Fruit fly (Drosophila melanogaster): Measurements from ENCODE around the gene Rcd7.

Gene Rcd7

dm6 chr3L:19590422-19590821 is 45.5 kb downstream of the Rcd7 start, which contains the start of gene CG14100 (continued):
- TF ChIP-seq run (tag; optimal IDR thresholded peaks at IDR 0.05): peak; percentile 100
- TF ChIP-seq eyg (GFP tag; optimal IDR thresholded peaks at IDR 0.05): peak; percentile 100
- peak; percentile 100 for TF ChIP-seq Spps (tag; optimal IDR thresholded peaks at IDR 0.05)
- TF ChIP-seq ems (GFP tag; optimal IDR thresholded peaks at IDR 0.05): peak; percentile 100
- peak; percentile 99 for TF ChIP-seq CG6254 (GFP tag; optimal IDR thresholded peaks at IDR 0.05)
- peak; percentile 100 for TF ChIP-seq CG43689 (GFP tag; IDR thresholded peaks at IDR 0.05)
- peak; percentile 95 for TF ChIP-seq CG18011 (GFP tag; optimal IDR thresholded peaks at IDR 0.05)
- peak; percentile 100 for TF ChIP-seq CG13296 (GFP tag; optimal IDR thresholded peaks at IDR 0.05)
- peak in 1 of 3 experiments; percentile 100 for TF ChIP-seq lola (GFP tag; optimal IDR thresholded peaks at IDR 0.05)
- peak; percentile 100 for TF ChIP-seq Hmr (GFP tag; optimal IDR thresholded peaks at IDR 0.05)
- TF ChIP-seq CG18599 (GFP tag; optimal IDR thresholded peaks at IDR 0.05): peak; percentile 100
- peak; percentile 100 for TF ChIP-seq Aef1 (GFP tag; IDR thresholded peaks at IDR 0.05)
- TF ChIP-seq trem (tag; optimal IDR thresholded peaks at IDR 0.05): peak; percentile 97
- TF ChIP-seq CG17328 (GFP tag; IDR thresholded peaks at IDR 0.05): peak; percentile 100
- peak; percentile 100 for TF ChIP-seq Six4 (GFP tag; optimal IDR thresholded peaks at IDR 0.05)
- TF ChIP-seq HmgD (GFP tag; optimal IDR thresholded peaks at IDR 0.05): peak; percentile 100
- peak; percentile 100 for TF ChIP-seq CG10565 (GFP tag; optimal IDR thresholded peaks at IDR 0.05)
- TF ChIP-seq sim (GFP tag; IDR thresholded peaks at IDR 0.05): peak; percentile 100
- TF ChIP-seq CG14965 (GFP tag; optimal IDR thresholded peaks at IDR 0.05; ENCODE audit: borderline replicate concordance): peak; percentile 96
- TF ChIP-seq pan (optimal IDR thresholded peaks at IDR 0.05): no peak
- TF ChIP-seq pan (GFP tag; optimal IDR thresholded peaks at IDR 0.05 in 1 of 2, IDR thresholded peaks at IDR 0.05 in 1 of 2): peak in 1 of 2 experiments; percentile 100
- TF ChIP-seq CG8478 (optimal IDR thresholded peaks at IDR 0.05): no peak
- peak; percentile 100 for TF ChIP-seq CG33213 (GFP tag; optimal IDR thresholded peaks at IDR 0.05)
- peak; percentile 100 for TF ChIP-seq E2f1 (GFP tag; IDR thresholded peaks at IDR 0.05)
- peak; percentile 100 for TF ChIP-seq tup (GFP tag; optimal IDR thresholded peaks at IDR 0.05)
- TF ChIP-seq CG7271 (tag; optimal IDR thresholded peaks at IDR 0.05): peak; percentile 100
- TF ChIP-seq CG12155 (GFP tag; optimal IDR thresholded peaks at IDR 0.05): peak; percentile 100
- peak; percentile 52 for TF ChIP-seq HLHmδ (GFP tag; optimal IDR thresholded peaks at IDR 0.05)
- TF ChIP-seq crc (GFP tag; optimal IDR thresholded peaks at IDR 0.05): peak; percentile 100
- peak; percentile 100 for TF ChIP-seq disco-r (GFP tag; optimal IDR thresholded peaks at IDR 0.05)
- TF ChIP-seq CG6654 (GFP tag; optimal IDR thresholded peaks at IDR 0.05): peak; percentile 97
- no peak for TF ChIP-seq CG2129 (GFP tag; IDR thresholded peaks at IDR 0.05; ENCODE audit: partially characterized antibody)
- peak; percentile 100 for TF ChIP-seq Elba2 (GFP tag; optimal IDR thresholded peaks at IDR 0.05)
- peak; percentile 100 for TF ChIP-seq pb (GFP tag; optimal IDR thresholded peaks at IDR 0.05)
- no peak for TF ChIP-seq Bgb (GFP tag; IDR thresholded peaks at IDR 0.05; ENCODE audit: partially characterized antibody)
- peak; percentile 100 for TF ChIP-seq Usf (GFP tag; optimal IDR thresholded peaks at IDR 0.05)
- peak; percentile 100 for TF ChIP-seq CG10543 (GFP tag; optimal IDR thresholded peaks at IDR 0.05)
- no peak for TF ChIP-seq fru (optimal IDR thresholded peaks at IDR 0.05)
- peak; percentile 59; the same call in 1 of the 2 replicates for TF ChIP-seq CG13287 (GFP tag; IDR thresholded peaks at IDR 0.05; ENCODE audit: partially characterized antibody)
- peak; percentile 100 for TF ChIP-seq CG3281 (GFP tag; optimal IDR thresholded peaks at IDR 0.05)
- peak; percentile 98 for TF ChIP-seq Ets97D (GFP tag; optimal IDR thresholded peaks at IDR 0.05)
- peak; percentile 100 for TF ChIP-seq tin (GFP tag; optimal IDR thresholded peaks at IDR 0.05)
- TF ChIP-seq CG13894 (tag; optimal IDR thresholded peaks at IDR 0.05): peak; percentile 100
- peak; percentile 100 for TF ChIP-seq nerfin-1 (tag; optimal IDR thresholded peaks at IDR 0.05)
- peak; percentile 100 for TF ChIP-seq CG6175 (GFP tag; IDR thresholded peaks at IDR 0.05)
- TF ChIP-seq D19B (GFP tag; optimal IDR thresholded peaks at IDR 0.05): peak; percentile 99
- TF ChIP-seq Fer3 (tag; optimal IDR thresholded peaks at IDR 0.05): peak; percentile 100
- TF ChIP-seq z (GFP tag; IDR thresholded peaks at IDR 0.05): peak; percentile 92
- peak; percentile 100 for TF ChIP-seq lmd (GFP tag; IDR thresholded peaks at IDR 0.05)
- TF ChIP-seq Lhr (GFP tag; optimal IDR thresholded peaks at IDR 0.05): peak; percentile 100
- TF ChIP-seq dm (GFP tag; optimal IDR thresholded peaks at IDR 0.05): peak; percentile 100

Data from whole organism, embryonic.